Worm (Caenorhabditis elegans) whole organism, L4 larva: Measurements from ENCODE around the gene C47E8.3.
A peak's percentile ranks its signal among the peaks of the same experiment; 100 is the strongest.

ENCODE experiments used
- F26F4.8 ChIP-seq: fragments of 200-800 bp; sonication (Bioruptor generic); conservative IDR thresholded peaks from 2 replicates; pipeline ENCODE4 v1.3.6; 2022; ENCODE audit warnings: missing genetic modification characterization, missing compliant biosample characterization
- F44E2.7 ChIP-seq: fragments of 200-800 bp; sonication (Bioruptor generic); IDR thresholded peaks from 2 replicates; pipeline ENCODE4 v2.1.2; 2022; ENCODE audit warnings: missing genetic modification characterization, missing compliant biosample characterization
- Y105C5A.15 ChIP-seq: fragments of 200-800 bp; sonication (Bioruptor generic); IDR thresholded peaks from 2 replicates; pipeline ENCODE4 v1.3.6; 2022; ENCODE audit warnings: missing genetic modification characterization, missing compliant biosample characterization
- Y5F2A.4 ChIP-seq: fragments of 200-800 bp; sonication (Bioruptor generic); optimal IDR thresholded peaks from 2 replicates; lab custom pipeline; 2018; ENCODE audit warnings: mild to moderate bottlenecking, missing genetic modification characterization, missing compliant biosample characterization
- aha-1 ChIP-seq: fragments of 150-350 bp; peaks from one replicate; lab custom pipeline; 2014; ENCODE audit warnings: missing biosample characterization, missing genetic modification characterization
- attf-4 ChIP-seq: sonication (generic microtip); optimal IDR thresholded peaks from 3 replicates; lab custom pipeline; 2017; ENCODE audit warnings: missing biosample characterization, missing genetic modification characterization
- ceh-28 ChIP-seq: fragments of 150-350 bp; optimal IDR thresholded peaks from 2 replicates; lab custom pipeline; 2014; ENCODE audit warnings: missing biosample characterization, missing genetic modification reagents, missing genetic modification characterization
- ceh-82 ChIP-seq: sonication (generic microtip); optimal IDR thresholded peaks from 2 replicates; lab custom pipeline; 2017; ENCODE audit warnings: missing biosample characterization, missing genetic modification characterization
- dmd-6 ChIP-seq: fragments of 200-800 bp; sonication (Bioruptor generic); IDR thresholded peaks from 2 replicates; pipeline ENCODE4 v1.3.6; 2022; ENCODE audit warnings: missing genetic modification reagents, missing genetic modification characterization, missing compliant biosample characterization
- dpl-1 ChIP-seq: fragments of 150-350 bp; optimal IDR thresholded peaks from 2 replicates; lab custom pipeline; 2014; ENCODE audit warnings: missing biosample characterization, missing genetic modification reagents, missing genetic modification characterization
- hif-1 ChIP-seq, 2 experiments: sonication (generic microtip); optimal IDR thresholded peaks; 2 replicates each; lab custom pipeline; 2016 to 2017; ENCODE audit warnings: missing compliant biosample characterization in 2 of 2, missing genetic modification characterization in 2 of 2, missing genetic modification reagents in 2 of 2, missing genotype in 2 of 2, mild to moderate bottlenecking in 1 of 2
- hlh-30 ChIP-seq: sonication (generic microtip); optimal IDR thresholded peaks from 2 replicates; lab custom pipeline; 2017; ENCODE audit warnings: antibody characterized with exemption, mild to moderate bottlenecking, missing genetic modification characterization, missing compliant biosample characterization; ENCODE audit not compliant: insufficient read depth
- lir-3 ChIP-seq: sonication (generic microtip); optimal IDR thresholded peaks from 2 replicates; lab custom pipeline; 2016; ENCODE audit warnings: mild to moderate bottlenecking, missing genetic modification characterization, missing compliant biosample characterization
- lsy-2 ChIP-seq, 2 experiments: fragments of 150-350 bp in 1 of 2; sonication (generic microtip) in 1 of 2; optimal IDR thresholded peaks; 2 replicates each; lab custom pipeline; 2014 to 2017; ENCODE audit warnings: missing biosample characterization in 2 of 2, missing genetic modification characterization in 2 of 2
- madf-9 ChIP-seq: fragments of 200-800 bp; sonication (Bioruptor generic); conservative IDR thresholded peaks from 2 replicates; pipeline ENCODE4 v1.3.6; 2022; ENCODE audit warnings: missing genetic modification reagents, missing genetic modification characterization, missing compliant biosample characterization
- nhr-10 ChIP-seq: fragments of 150-350 bp; optimal IDR thresholded peaks from 2 replicates; lab custom pipeline; 2014; ENCODE audit warnings: missing biosample characterization, missing genetic modification characterization
- nhr-11 ChIP-seq: fragments of 150-350 bp; optimal IDR thresholded peaks from 2 replicates; lab custom pipeline; 2014; ENCODE audit warnings: missing biosample characterization, missing genetic modification characterization
- nhr-28 ChIP-seq: fragments of 150-350 bp; optimal IDR thresholded peaks from 2 replicates; lab custom pipeline; 2014; ENCODE audit warnings: missing biosample characterization, missing genetic modification characterization
- nhr-41 ChIP-seq: fragments of 200-800 bp; sonication (Bioruptor generic); IDR thresholded peaks from 2 replicates; pipeline ENCODE4 v1.3.6; 2022; ENCODE audit warnings: missing genetic modification reagents, missing genetic modification characterization, missing compliant biosample characterization
- php-3 ChIP-seq: fragments of 200-800 bp; sonication (Bioruptor generic); IDR thresholded peaks from 2 replicates; pipeline ENCODE4 v1.3.6; 2022; ENCODE audit warnings: missing genetic modification reagents, missing genetic modification characterization, missing compliant biosample characterization
- rbr-2 ChIP-seq: sonication (generic microtip); optimal IDR thresholded peaks from 2 replicates; lab custom pipeline; 2016; ENCODE audit warnings: missing genotype, missing genetic modification characterization, missing compliant biosample characterization
- sdz-12 ChIP-seq: fragments of 200-800 bp; sonication (Bioruptor generic); optimal IDR thresholded peaks from 2 replicates; lab custom pipeline; 2018; ENCODE audit warnings: mild to moderate bottlenecking, missing genetic modification characterization, missing compliant biosample characterization
- spr-3 ChIP-seq: fragments of 200-800 bp; sonication (Bioruptor generic); optimal IDR thresholded peaks from 2 replicates; lab custom pipeline; 2018; ENCODE audit warnings: mild to moderate bottlenecking, missing genetic modification characterization, missing compliant biosample characterization
- tag-97 ChIP-seq: fragments of 200-800 bp; sonication (Bioruptor generic); IDR thresholded peaks from 2 replicates; pipeline ENCODE4 v1.3.6; 2022; ENCODE audit warnings: missing genetic modification characterization, missing compliant biosample characterization
- unc-39 ChIP-seq: sonication (generic microtip); optimal IDR thresholded peaks from 2 replicates; lab custom pipeline; 2017; ENCODE audit warnings: missing biosample characterization, missing genetic modification characterization
- unc-62 ChIP-seq, 3 experiments: fragments of 150-350 bp in 1 of 3; sonication (generic microtip); optimal IDR thresholded peaks in 2 of 3; peaks in 1 of 3; 1 replicate in 1 of 3; 2 replicates in 2 of 3; lab custom pipeline; 2014 to 2017; ENCODE audit warnings: missing biosample characterization in 3 of 3, missing genetic modification characterization in 3 of 3, missing genetic modification reagents in 3 of 3, missing genotype in 1 of 3
- zfp-3 ChIP-seq: fragments of 200-800 bp; sonication (Bioruptor generic); conservative IDR thresholded peaks from 2 replicates; pipeline ENCODE4 v1.3.6; 2022; ENCODE audit warnings: missing genetic modification reagents, missing genetic modification characterization, missing compliant biosample characterization

The C47E8.3 gene

DNA sequence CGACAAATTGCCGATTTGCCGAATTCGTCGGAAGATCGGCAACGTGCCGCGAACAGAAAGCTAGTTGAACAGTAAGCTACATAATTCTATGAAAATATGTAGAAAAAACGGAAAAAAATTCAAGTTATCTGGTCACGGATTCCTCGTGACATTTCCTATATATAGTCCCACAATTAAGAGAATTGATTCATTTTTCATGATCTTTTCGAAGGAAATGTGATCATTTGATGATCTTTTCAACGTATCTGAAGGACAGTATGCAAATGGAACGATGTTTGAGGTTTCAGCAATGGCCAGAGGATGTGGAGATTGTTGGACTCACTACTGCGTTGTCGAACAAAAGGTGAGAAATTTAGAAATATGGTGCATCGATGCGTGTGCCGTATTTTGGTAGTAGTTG lies 27.8 kb downstream of the C47E8.3 start, which contains the start of gene R08A2.9 (continued):
- TF ChIP-seq ceh-28 (tag; lab: Kevin White, UChicago) (no peak), nhr-28 (tag; lab: Kevin White, UChicago) (no peak), nhr-11 (tag; lab: Kevin White, UChicago) (no peak)
- TF ChIP-seq, all 104 proteins: peak for 0

ce11 chrV:14711077-14711476 lies 31.0 kb downstream of the C47E8.3 start, which contains the start of gene ssp-33:
Gene ssp-33 (plus strand): TSS chrV:14711377.
- TF ChIP-seq zfp-3 (GFP tag; lab: Robert Waterston, UW), result no peak

DNA sequence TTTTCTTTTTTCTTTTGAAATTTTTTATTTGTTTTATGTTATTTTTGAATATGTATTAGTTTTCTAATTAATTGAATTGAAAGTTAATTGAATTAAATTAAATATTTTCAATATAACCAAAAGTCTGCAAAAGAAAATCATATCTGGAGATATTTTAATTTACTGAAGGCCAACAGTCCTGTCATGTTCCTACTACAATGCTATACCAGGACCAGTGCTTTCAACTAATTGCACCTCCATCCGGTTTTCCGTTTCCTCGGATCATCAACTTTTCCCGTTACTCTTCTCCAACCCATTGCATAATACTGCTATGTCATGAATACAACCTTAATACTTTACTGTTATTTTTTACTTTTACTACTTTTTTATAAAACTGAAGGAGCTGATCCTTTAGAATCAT lies 32.2 kb downstream of the C47E8.3 start, which contains the start of gene R08A2.5:
R08A2.5 (plus strand) TSS at position 301 of the 400 bp plus-strand sequence.
- no peak for TF ChIP-seq F26F4.8 (GFP tag; lab: Robert Waterston, UW)
- TF ChIP-seq aha-1, result peak; percentile 58

DNA sequence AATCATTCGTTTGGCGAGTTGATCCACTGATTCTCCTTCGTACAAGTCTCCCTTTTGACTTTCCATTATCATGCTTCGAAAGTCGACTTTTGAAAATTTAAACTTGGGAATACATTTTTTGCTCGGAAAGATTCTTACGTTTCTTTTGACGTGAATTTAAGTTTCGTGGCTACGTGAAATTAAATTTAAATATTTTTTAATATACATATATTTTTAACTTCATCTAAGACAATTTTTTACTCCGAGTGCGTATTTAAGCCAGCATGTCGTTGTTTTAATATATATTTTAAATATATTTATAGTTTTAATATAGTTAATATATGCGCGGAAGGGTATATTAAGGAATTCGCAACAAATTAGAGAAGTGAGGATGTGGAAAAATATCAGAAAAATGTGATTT lies 35.5 kb downstream of the C47E8.3 start, which contains the start of gene R08A2.2:
R08A2.2 (minus strand) TSS at position 101 of the 400 bp plus-strand sequence.
- TF ChIP-seq spr-3 (GFP tag; lab: Kevin White, UChicago) (no peak), lir-3 (tag; lab: Kevin White, UChicago) (no peak), ceh-82 (tag; lab: Kevin White, UChicago) (no peak), F44E2.7 (GFP tag; lab: Robert Waterston, UW) (no peak), attf-4 (tag; lab: Kevin White, UChicago) (no peak), nhr-10 (no peak), dmd-6 (GFP tag; lab: Robert Waterston, UW) (no peak), hif-1 (tag; optimal IDR thresholded peaks at IDR 0.05; lab: Kevin White, UChicago) (no peak), sdz-12 (GFP tag; lab: Kevin White, UChicago) (no peak)

ce11 chrV:14716114-14716513 lies 36.0 kb downstream of the C47E8.3 start, which contains the start of gene fbxa-147:
Gene fbxa-147 (plus strand): TSS chrV:14716499.
- TF ChIP-seq nhr-28 (tag; lab: Kevin White, UChicago) (peak; percentile 35), madf-9 (GFP tag; lab: Robert Waterston, UW) (no peak), dmd-6 (GFP tag; lab: Robert Waterston, UW) (peak; percentile 32), lsy-2 (tag; optimal IDR thresholded peaks at IDR 0.05; lab: Kevin White, UChicago) (no peak), lir-3 (tag; lab: Kevin White, UChicago) (no peak), Y5F2A.4 (GFP tag; lab: Kevin White, UChicago) (no peak)

ce11 chrV:14719491-14719890 lies 39.4 kb downstream of the C47E8.3 start, which contains the start of gene R08A2.1:
Gene R08A2.1 (minus strand): TSS chrV:14719591.
- TF ChIP-seq lir-3 (tag; lab: Kevin White, UChicago) (no peak), php-3 (GFP tag; lab: Robert Waterston, UW) (no peak), hlh-30 (no peak), tag-97 (GFP tag; lab: Robert Waterston, UW) (no peak), rbr-2 (tag; lab: Kevin White, UChicago) (no peak), unc-39 (tag; lab: Kevin White, UChicago) (no peak), hif-1 (tag; optimal IDR thresholded peaks at IDR 0.05; lab: Kevin White, UChicago) (no peak), nhr-41 (GFP tag; lab: Robert Waterston, UW) (no peak), dpl-1 (GFP tag; lab: Kevin White, UChicago) (no peak)

ce11 chrV:14723020-14723419 lies 42.9 kb downstream of the C47E8.3 start, which contains the start of gene R08A2.7:
Gene R08A2.7 (plus strand): TSS chrV:14723320.
- TF ChIP-seq Y105C5A.15 (GFP tag; lab: Robert Waterston, UW) (no peak), unc-62 (GFP tag; optimal IDR thresholded peaks at IDR 0.05 in 1 of 2; lab: Kevin White, UChicago) (peak in 1 of 2 experiments; percentile 61), unc-62 (tag; optimal IDR thresholded peaks at IDR 0.05; lab: Kevin White, UChicago) (no peak)
